Fruit fly (Drosophila melanogaster) whole organism, embryonic: ENCODE data around the gene Cyp6d4.

Experiments used
- Aef1 ChIP-seq: fragments of 200-800 bp; sonication (Bioruptor generic); IDR thresholded peaks from 3 replicates; pipeline ENCODE4 v1.3.6; 2022; ENCODE audit warnings: missing biosample characterization, missing genetic modification characterization
- Atf-2 ChIP-seq: fragments of 200-800 bp; sonication (Bioruptor generic); optimal IDR thresholded peaks from 2 replicates; lab custom pipeline; 2016; ENCODE audit warnings: missing biosample characterization, missing genetic modification characterization
- Atf3 ChIP-seq: fragments of 200-800 bp; sonication (Bioruptor generic); optimal IDR thresholded peaks from 3 replicates; lab custom pipeline; 2016; ENCODE audit warnings: missing biosample characterization, missing genetic modification characterization
- B-H1 ChIP-seq: fragments of 200-800 bp; sonication (Bioruptor generic); IDR thresholded peaks from 3 replicates; pipeline ENCODE4 v1.3.6; 2022; ENCODE audit warnings: missing biosample characterization, missing genetic modification characterization
- CG10654 ChIP-seq: fragments of 200-800 bp; sonication (Bioruptor generic); optimal IDR thresholded peaks from 2 replicates; lab custom pipeline; 2016; ENCODE audit warnings: missing biosample characterization, missing genetic modification characterization
- CG11093 ChIP-seq: fragments of 200-800 bp; sonication (Bioruptor generic); IDR thresholded peaks from 3 replicates; pipeline ENCODE4 v1.3.6; 2022; ENCODE audit warnings: missing biosample characterization, missing genetic modification characterization
- CG11696 ChIP-seq: fragments of 200-800 bp; sonication (Bioruptor generic); IDR thresholded peaks from 2 replicates; pipeline ENCODE4 v1.3.6; 2022; ENCODE audit warnings: missing biosample characterization, missing genetic modification characterization
- CG13123 ChIP-seq: fragments of 200-800 bp; sonication (Bioruptor generic); optimal IDR thresholded peaks from 2 replicates; lab custom pipeline; 2016; ENCODE audit warnings: missing biosample characterization, missing genetic modification characterization
- CG15269 ChIP-seq: fragments of 200-800 bp; sonication (Bioruptor generic); optimal IDR thresholded peaks from 2 replicates; lab custom pipeline; 2018; ENCODE audit warnings: missing biosample characterization, mild to moderate bottlenecking, missing genetic modification characterization, moderate library complexity
- CG15696 ChIP-seq: fragments of 200-800 bp; sonication (Bioruptor generic); optimal IDR thresholded peaks from 2 replicates; lab custom pipeline; 2019; ENCODE audit warnings: missing biosample characterization, mild to moderate bottlenecking, missing genetic modification characterization, moderate library complexity
- CG1602 ChIP-seq: fragments of 200-800 bp; sonication (Bioruptor generic); optimal IDR thresholded peaks from 3 replicates; lab custom pipeline; 2016; ENCODE audit warnings: missing biosample characterization, missing genetic modification characterization
- CG2129 ChIP-seq: fragments of 200-800 bp; sonication (Bioruptor generic); IDR thresholded peaks from 2 replicates; pipeline ENCODE4 v1.3.6; 2022; ENCODE audit warnings: missing biosample characterization, missing genetic modification characterization; ENCODE audit not compliant: partially characterized antibody
- CG30403 ChIP-seq: fragments of 200-800 bp; sonication (Bioruptor generic); optimal IDR thresholded peaks from 3 replicates; lab custom pipeline; 2016; ENCODE audit warnings: missing biosample characterization, missing genetic modification characterization
- CG3726 ChIP-seq: fragments of 200-800 bp; sonication (Bioruptor generic); IDR thresholded peaks from 3 replicates; pipeline ENCODE4, ENCODE4 v1.3.6; 2022; ENCODE audit warnings: missing biosample characterization, missing genetic modification characterization
- CG3838 ChIP-seq: fragments of 200-800 bp; sonication (Bioruptor generic); optimal IDR thresholded peaks from 3 replicates; lab custom pipeline; 2016; ENCODE audit warnings: missing biosample characterization, missing genetic modification characterization
- CG7357 ChIP-seq: fragments of 200-800 bp; sonication (Bioruptor generic); IDR thresholded peaks from 3 replicates; pipeline ENCODE4 v1.3.6; 2022; ENCODE audit warnings: missing biosample characterization, missing genetic modification characterization
- CG9932 ChIP-seq: fragments of 200-800 bp; sonication (Bioruptor generic); IDR thresholded peaks from 2 replicates; pipeline ENCODE4 v1.3.6; 2022; ENCODE audit warnings: missing biosample characterization, missing genetic modification characterization
- CkIIα-i1 ChIP-seq: fragments of 200-800 bp; sonication (Bioruptor generic); IDR thresholded peaks from 2 replicates; pipeline ENCODE4 v1.3.6; 2022; ENCODE audit warnings: missing biosample characterization, missing genetic modification characterization
- Elba2 ChIP-seq: fragments of 200-800 bp; sonication (Bioruptor generic); optimal IDR thresholded peaks from 3 replicates; lab custom pipeline; 2016; ENCODE audit warnings: missing biosample characterization, missing genetic modification characterization
- Ets97D ChIP-seq: fragments of 200-800 bp; sonication (Bioruptor generic); optimal IDR thresholded peaks from 3 replicates; lab custom pipeline; 2016; ENCODE audit warnings: missing biosample characterization, missing genetic modification characterization
- Fer1 ChIP-seq: fragments of 200-800 bp; sonication (Bioruptor generic); optimal IDR thresholded peaks from 2 replicates; lab custom pipeline; 2017; ENCODE audit warnings: missing biosample characterization, mild to moderate bottlenecking, missing genetic modification characterization
- Fer2 ChIP-seq: fragments of 200-800 bp; sonication (Bioruptor generic); optimal IDR thresholded peaks from 2 replicates; lab custom pipeline; 2018; ENCODE audit warnings: missing biosample characterization, mild to moderate bottlenecking, missing genetic modification characterization, moderate library complexity
- Gsc ChIP-seq: fragments of 200-800 bp; sonication (Bioruptor generic); IDR thresholded peaks from 2 replicates; pipeline ENCODE4 v1.3.6; 2022; ENCODE audit warnings: missing biosample characterization, missing genetic modification characterization
- H2.0 ChIP-seq: fragments of 200-800 bp; sonication (Bioruptor generic); IDR thresholded peaks from 2 replicates; pipeline ENCODE4 v1.3.6; 2022; ENCODE audit warnings: missing biosample characterization, missing genetic modification characterization
- Hr3 ChIP-seq: fragments of 200-800 bp; sonication (Bioruptor generic); optimal IDR thresholded peaks from 3 replicates; lab custom pipeline; 2016; ENCODE audit warnings: missing biosample characterization, missing genetic modification characterization
- Hr51 ChIP-seq, 2 experiments: fragments of 200-800 bp; sonication (Bioruptor generic); optimal IDR thresholded peaks; 2 replicates in 1 of 2; 3 replicates in 1 of 2; lab custom pipeline; 2016 to 2018; ENCODE audit warnings: missing biosample characterization in 2 of 2, missing genetic modification characterization in 2 of 2, mild to moderate bottlenecking in 1 of 2, moderate library complexity in 1 of 2
- Hr78 ChIP-seq, 2 experiments: fragments of 200-800 bp in 1 of 2; fragments of >200 bp in 1 of 2; sonication (Bioruptor generic) in 1 of 2; optimal IDR thresholded peaks; 2 replicates each; lab custom pipeline; 2017 to 2019; ENCODE audit warnings: missing biosample characterization in 2 of 2, missing genetic modification characterization in 2 of 2, mild to moderate bottlenecking in 1 of 2, moderate library complexity in 1 of 2
- Lim3 ChIP-seq: fragments of 200-800 bp; sonication (Bioruptor generic); IDR thresholded peaks from 2 replicates; pipeline ENCODE4 v1.3.6; 2022; ENCODE audit warnings: missing biosample characterization, missing genetic modification characterization
- Meics ChIP-seq: fragments of 200-800 bp; sonication (Bioruptor generic); optimal IDR thresholded peaks from 2 replicates; lab custom pipeline; 2017; ENCODE audit warnings: missing biosample characterization, mild to moderate bottlenecking, missing genetic modification characterization
- Oaz ChIP-seq: fragments of 200-800 bp; sonication (Bioruptor generic); IDR thresholded peaks from 2 replicates; pipeline ENCODE4 v1.3.6; 2022; ENCODE audit warnings: missing biosample characterization, missing genetic modification characterization
- Oli ChIP-seq: fragments of 200-800 bp; sonication (Bioruptor generic); optimal IDR thresholded peaks from 2 replicates; lab custom pipeline; 2018; ENCODE audit warnings: missing biosample characterization, mild to moderate bottlenecking, missing genetic modification characterization, moderate library complexity
- Sox100B ChIP-seq: fragments of 200-800 bp; sonication (Bioruptor generic); optimal IDR thresholded peaks from 3 replicates; lab custom pipeline; 2018; ENCODE audit warnings: missing biosample characterization, mild to moderate bottlenecking, missing genetic modification characterization
- Stat92E ChIP-seq, 3 experiments: fragments of >200 bp in 2 of 3; fragments of 200-800 bp in 1 of 3; sonication (Bioruptor generic) in 1 of 3; optimal IDR thresholded peaks; 2 replicates each; lab custom pipeline; 2017 to 2019; ENCODE audit warnings: missing biosample characterization in 3 of 3, missing genetic modification characterization in 3 of 3, mild to moderate bottlenecking in 1 of 3, moderate library complexity in 1 of 3
- Xrp1 ChIP-seq: fragments of 200-800 bp; sonication (Bioruptor generic); IDR thresholded peaks from 2 replicates; pipeline ENCODE4 v1.3.6; 2022; ENCODE audit warnings: missing biosample characterization, missing genetic modification characterization
- ab ChIP-seq: fragments of 200-800 bp; sonication (Bioruptor generic); optimal IDR thresholded peaks from 2 replicates; lab custom pipeline; 2016; ENCODE audit warnings: missing biosample characterization, missing genetic modification characterization
- abd-A ChIP-seq: fragments of 200-800 bp; sonication (Bioruptor generic); optimal IDR thresholded peaks from 3 replicates; lab custom pipeline; 2019; ENCODE audit warnings: missing biosample characterization, mild to moderate bottlenecking, missing genetic modification characterization, moderate library complexity
- aop ChIP-seq: fragments of 200-800 bp; sonication (Bioruptor generic); IDR thresholded peaks from 2 replicates; pipeline ENCODE4 v1.3.6; 2022; ENCODE audit warnings: missing biosample characterization, missing genetic modification characterization
- bigmax ChIP-seq: fragments of 200-800 bp; sonication (Bioruptor generic); optimal IDR thresholded peaks from 2 replicates; lab custom pipeline; 2018; ENCODE audit warnings: missing biosample characterization, mild to moderate bottlenecking, missing genetic modification characterization
- emc ChIP-seq: fragments of 200-800 bp; sonication (Bioruptor generic); optimal IDR thresholded peaks from 2 replicates; lab custom pipeline; 2016; ENCODE audit warnings: missing biosample characterization, missing genetic modification characterization
- esg ChIP-seq: fragments of 200-800 bp; sonication (Bioruptor generic); conservative IDR thresholded peaks from 2 replicates; pipeline ENCODE4 v1.3.6; 2022; ENCODE audit warnings: missing biosample characterization, missing genetic modification characterization
- fru ChIP-seq: fragments of >200 bp; optimal IDR thresholded peaks from 2 replicates; lab custom pipeline; 2017
- gt ChIP-seq: fragments of 200-800 bp; sonication (Bioruptor generic); IDR thresholded peaks from 2 replicates; pipeline ENCODE4 v1.3.6; 2022; ENCODE audit warnings: missing biosample characterization, missing genetic modification characterization
- jing ChIP-seq: fragments of 200-800 bp; sonication (Bioruptor generic); optimal IDR thresholded peaks from 2 replicates; lab custom pipeline; 2018; ENCODE audit warnings: missing biosample characterization, mild to moderate bottlenecking, missing genetic modification characterization
- jumu ChIP-seq: fragments of 200-800 bp; sonication (Bioruptor generic); optimal IDR thresholded peaks from 3 replicates; lab custom pipeline; 2016; ENCODE audit warnings: missing biosample characterization, missing genetic modification characterization
- maf-S ChIP-seq: fragments of 200-800 bp; sonication (Bioruptor generic); optimal IDR thresholded peaks from 2 replicates; lab custom pipeline; 2016; ENCODE audit warnings: missing biosample characterization, missing genetic modification characterization
- nerfin-2 ChIP-seq: fragments of 200-800 bp; sonication (Bioruptor generic); IDR thresholded peaks from 2 replicates; pipeline ENCODE4 v1.3.6; 2022; ENCODE audit warnings: missing biosample characterization, missing genetic modification characterization; ENCODE audit not compliant: partially characterized antibody
- ro ChIP-seq: fragments of 200-800 bp; sonication (Bioruptor generic); IDR thresholded peaks from 2 replicates; pipeline ENCODE4 v1.3.6; 2022; ENCODE audit warnings: missing biosample characterization, missing genetic modification characterization
- sens-2 ChIP-seq: fragments of 200-800 bp; sonication (Bioruptor generic); IDR thresholded peaks from 2 replicates; pipeline ENCODE4 v1.3.6; 2022; ENCODE audit warnings: missing biosample characterization, missing genetic modification characterization
- seq ChIP-seq: fragments of 200-800 bp; sonication (Bioruptor generic); IDR thresholded peaks from 2 replicates; pipeline ENCODE4 v1.3.6; 2022; ENCODE audit warnings: missing biosample characterization, missing genetic modification characterization
- tx ChIP-seq: fragments of 200-800 bp; sonication (Bioruptor generic); optimal IDR thresholded peaks from 2 replicates; lab custom pipeline; 2016; ENCODE audit warnings: missing biosample characterization, missing genetic modification characterization

The Cyp6d4 gene

DNA sequence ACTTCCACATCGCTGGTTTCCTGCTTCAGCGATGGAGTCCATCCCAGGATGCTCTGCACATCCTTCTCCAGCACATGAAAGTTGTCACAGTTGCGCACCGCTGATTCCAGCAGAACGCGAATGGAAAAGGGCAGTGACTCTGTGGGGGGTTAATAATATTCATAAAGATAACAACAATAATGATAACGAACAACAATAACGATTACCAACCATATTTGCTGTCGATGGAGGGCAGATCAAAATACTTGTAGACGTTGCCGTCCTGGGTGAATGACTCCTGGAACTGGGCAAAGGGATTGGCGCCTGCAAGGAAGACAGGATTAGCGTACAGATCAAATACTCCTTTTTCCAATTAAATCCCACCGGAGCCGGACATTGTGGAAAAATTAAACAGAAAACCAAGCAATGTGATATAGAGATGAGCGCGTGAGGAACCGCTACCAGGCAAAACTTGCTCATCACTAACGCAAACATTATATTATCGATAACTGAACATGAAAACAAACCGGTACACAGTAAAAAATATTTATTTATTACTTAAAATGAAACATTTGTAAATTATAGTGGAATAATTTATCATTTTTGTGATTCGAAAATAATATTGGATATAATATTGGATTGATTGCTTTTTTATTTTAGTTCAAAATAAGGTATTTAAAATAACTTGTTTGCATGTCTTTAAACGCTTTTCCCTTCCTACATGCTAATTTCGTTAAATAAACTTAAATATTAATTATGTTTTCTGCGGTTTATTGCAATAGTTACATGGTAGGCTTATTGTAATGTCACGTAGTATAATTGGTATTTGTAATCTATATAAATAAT is 26.2 kb downstream of the Cyp6d4 start, which contains the start of gene Irp-1A (continued):
- TF ChIP-seq CG15696 (peak; percentile 60), ro (GFP tag; lab: Robert Waterston, UW) (no peak), Lim3 (GFP tag; lab: Robert Waterston, UW) (no peak), esg (GFP tag; lab: Robert Waterston, UW) (peak; percentile 47; the same call in 1 of the 2 replicates), Gsc (GFP tag; lab: Robert Waterston, UW) (no peak), CG3838 (no peak), CG13123 (GFP tag; lab: Kevin White, UChicago) (peak; percentile 41), aop (GFP tag; lab: Robert Waterston, UW) (no peak), jing (GFP tag; lab: Kevin White, UChicago) (no peak), CkIIα-i1 (GFP tag; lab: Robert Waterston, UW) (no peak), Atf3 (GFP tag; lab: Kevin White, UChicago) (no peak), Hr51 (GFP tag; optimal IDR thresholded peaks at IDR 0.05; lab: Kevin White, UChicago) (peak; percentile 28 to 87), gt (GFP tag; lab: Robert Waterston, UW) (no peak), jumu (GFP tag; lab: Kevin White, UChicago) (no peak), Meics (GFP tag; lab: Kevin White, UChicago) (peak; percentile 70), abd-A (tag; lab: Kevin White, UChicago) (no peak), seq (GFP tag; lab: Robert Waterston, UW) (no peak), CG7357 (GFP tag; lab: Robert Waterston, UW) (no peak), Xrp1 (GFP tag; lab: Robert Waterston, UW) (peak; percentile 76), Aef1 (GFP tag; lab: Robert Waterston, UW) (peak; percentile 56; the same call in 1 of the 3 replicates), Stat92E (GFP tag; optimal IDR thresholded peaks at IDR 0.05; lab: Kevin White, UChicago) (no peak), Oli (peak; percentile 58), fru (lab: Kevin White, UChicago) (no peak), sens-2 (GFP tag; lab: Robert Waterston, UW) (no peak), Elba2 (GFP tag; lab: Kevin White, UChicago) (no peak), CG30403 (GFP tag; lab: Kevin White, UChicago) (peak; percentile 79), tx (GFP tag; lab: Kevin White, UChicago) (no peak), Hr78 (GFP tag; optimal IDR thresholded peaks at IDR 0.05; lab: Kevin White, UChicago) (peak in 1 of 2 experiments; percentile 23), CG1602 (GFP tag; lab: Kevin White, UChicago) (peak; percentile 45), Fer2 (tag; lab: Kevin White, UChicago) (peak; percentile 37), Atf-2 (GFP tag; lab: Kevin White, UChicago) (no peak), maf-S (GFP tag; lab: Kevin White, UChicago) (no peak), H2.0 (GFP tag; lab: Robert Waterston, UW) (peak; percentile 67), bigmax (GFP tag; lab: Kevin White, UChicago) (no peak), CG3726 (GFP tag; lab: Robert Waterston, UW) (no peak), CG11093 (GFP tag; lab: Robert Waterston, UW) (no peak), CG11696 (GFP tag; lab: Robert Waterston, UW) (peak; percentile 43; the same call in 1 of the 2 replicates), nerfin-2 (GFP tag; lab: Robert Waterston, UW) (peak; percentile 49), Hr3 (GFP tag; lab: Kevin White, UChicago) (peak; percentile 72), emc (GFP tag; lab: Kevin White, UChicago) (no peak), CG10654 (GFP tag; lab: Kevin White, UChicago) (peak; percentile 49), Oaz (GFP tag; lab: Robert Waterston, UW) (peak; percentile 57), Ets97D (peak; percentile 52), Sox100B (peak; percentile 81), CG2129 (GFP tag; lab: Robert Waterston, UW) (peak; percentile 71), CG15269 (tag; lab: Kevin White, UChicago) (peak; percentile 86), Fer1 (GFP tag; lab: Kevin White, UChicago) (peak; percentile 76), CG9932 (GFP tag; lab: Robert Waterston, UW) (peak; percentile 84), ab (GFP tag; lab: Kevin White, UChicago) (no peak), B-H1 (GFP tag; lab: Robert Waterston, UW) (peak; percentile 43; the same call in 1 of the 3 replicates)
